Fruit fly (Drosophila melanogaster) whole organism, embryonic: ENCODE results near the gene CG3349.

Source experiments
- ATbp ChIP-seq: fragments of 200-800 bp; sonication (Bioruptor generic); optimal IDR thresholded peaks from 2 replicates; lab custom pipeline; 2017; ENCODE audit warnings: missing biosample characterization, mild to moderate bottlenecking, missing genetic modification characterization, missing genetic modification reagents
- Atf6 ChIP-seq: fragments of 200-800 bp; sonication (Bioruptor generic); IDR thresholded peaks from 2 replicates; pipeline ENCODE4 v1.3.6; 2022; ENCODE audit warnings: missing biosample characterization, missing genetic modification characterization
- BtbVII ChIP-seq: fragments of 200-800 bp; sonication (Bioruptor generic); optimal IDR thresholded peaks from 3 replicates; lab custom pipeline; 2017; ENCODE audit warnings: missing biosample characterization, mild to moderate bottlenecking, missing genetic modification characterization
- CG10431 ChIP-seq: fragments of 200-800 bp; sonication (Bioruptor generic); optimal IDR thresholded peaks from 3 replicates; lab custom pipeline; 2018; ENCODE audit warnings: missing biosample characterization, mild to moderate bottlenecking, missing genetic modification characterization
- CG10565 ChIP-seq: fragments of 200-800 bp; sonication (Bioruptor generic); optimal IDR thresholded peaks from 3 replicates; lab custom pipeline; 2016; ENCODE audit warnings: missing biosample characterization, mild to moderate bottlenecking, missing genetic modification characterization
- CG10959 ChIP-seq: fragments of 200-800 bp; sonication (Bioruptor generic); IDR thresholded peaks from 2 replicates; pipeline ENCODE4 v1.3.6; 2022; ENCODE audit warnings: missing biosample characterization, missing genetic modification characterization
- CG11247 ChIP-seq: fragments of 200-800 bp; sonication (Bioruptor generic); IDR thresholded peaks from 2 replicates; pipeline ENCODE4 v1.3.6; 2022; ENCODE audit warnings: missing biosample characterization, missing genetic modification characterization
- CG12104 ChIP-seq: fragments of 200-800 bp; sonication (Bioruptor generic); optimal IDR thresholded peaks from 3 replicates; lab custom pipeline; 2016; ENCODE audit warnings: missing biosample characterization, missing genetic modification characterization
- CG12391 ChIP-seq: fragments of 200-800 bp; sonication (Bioruptor generic); optimal IDR thresholded peaks from 3 replicates; lab custom pipeline; 2018; ENCODE audit warnings: missing biosample characterization, mild to moderate bottlenecking, missing genetic modification characterization, moderate library complexity
- CG12769 ChIP-seq: fragments of 200-800 bp; sonication (Bioruptor generic); optimal IDR thresholded peaks from 2 replicates; lab custom pipeline; 2019; ENCODE audit warnings: missing biosample characterization, mild to moderate bottlenecking, missing genetic modification characterization, moderate library complexity
- CG14441 ChIP-seq: fragments of 200-800 bp; sonication (Bioruptor generic); IDR thresholded peaks from 2 replicates; pipeline ENCODE4 v1.3.6; 2022; ENCODE audit warnings: missing biosample characterization, missing genetic modification characterization
- CG17802 ChIP-seq: fragments of 200-800 bp; sonication (Bioruptor generic); optimal IDR thresholded peaks from 2 replicates; lab custom pipeline; 2018; ENCODE audit warnings: missing biosample characterization, mild to moderate bottlenecking, missing genetic modification characterization, moderate library complexity
- CG2129 ChIP-seq: fragments of 200-800 bp; sonication (Bioruptor generic); IDR thresholded peaks from 2 replicates; pipeline ENCODE4 v1.3.6; 2022; ENCODE audit warnings: missing biosample characterization, missing genetic modification characterization; ENCODE audit not compliant: partially characterized antibody
- CG30020 ChIP-seq: fragments of 200-800 bp; optimal IDR thresholded peaks from 2 replicates; lab custom pipeline; 2019; ENCODE audit warnings: missing biosample characterization, mild to moderate bottlenecking, missing genetic modification characterization, moderate library complexity
- CG32772 ChIP-seq: fragments of 200-800 bp; sonication (Bioruptor generic); IDR thresholded peaks from 2 replicates; pipeline ENCODE4 v1.3.6; 2022; ENCODE audit warnings: missing biosample characterization, missing genetic modification characterization
- CG6813 ChIP-seq: fragments of 200-800 bp; sonication (Bioruptor generic); optimal IDR thresholded peaks from 2 replicates; lab custom pipeline; 2017; ENCODE audit warnings: missing biosample characterization, missing genetic modification characterization, mild to moderate bottlenecking, moderate library complexity, missing genetic modification reagents
- CG7357 ChIP-seq: fragments of 200-800 bp; sonication (Bioruptor generic); IDR thresholded peaks from 3 replicates; pipeline ENCODE4 v1.3.6; 2022; ENCODE audit warnings: missing biosample characterization, missing genetic modification characterization
- CG7786 ChIP-seq: fragments of 200-800 bp; sonication (Bioruptor generic); optimal IDR thresholded peaks from 2 replicates; lab custom pipeline; 2016; ENCODE audit warnings: missing biosample characterization, missing genetic modification characterization
- CG8924 ChIP-seq: fragments of 200-800 bp; optimal IDR thresholded peaks from 3 replicates; lab custom pipeline; 2019; ENCODE audit warnings: missing biosample characterization, mild to moderate bottlenecking, missing genetic modification characterization, moderate library complexity
- CG9817 ChIP-seq: fragments of 200-800 bp; sonication (Bioruptor generic); optimal IDR thresholded peaks from 2 replicates; lab custom pipeline; 2018; ENCODE audit warnings: missing biosample characterization, mild to moderate bottlenecking, missing genetic modification characterization, moderate library complexity
- CoRest ChIP-seq: fragments of 200-800 bp; sonication (Bioruptor generic); optimal IDR thresholded peaks from 3 replicates; lab custom pipeline; 2018; ENCODE audit warnings: missing biosample characterization, mild to moderate bottlenecking, missing genetic modification characterization, moderate library complexity
- D19A ChIP-seq: fragments of 200-800 bp; optimal IDR thresholded peaks from 3 replicates; lab custom pipeline; 2019; ENCODE audit warnings: missing biosample characterization, mild to moderate bottlenecking, missing genetic modification characterization, moderate library complexity
- D19B ChIP-seq: fragments of 200-800 bp; sonication (Bioruptor generic); optimal IDR thresholded peaks from 2 replicates; lab custom pipeline; 2017; ENCODE audit warnings: missing biosample characterization, mild to moderate bottlenecking, missing genetic modification characterization
- Doc2 ChIP-seq: fragments of 200-800 bp; sonication (Bioruptor generic); IDR thresholded peaks from 2 replicates; pipeline ENCODE4 v1.3.6; 2022; ENCODE audit warnings: missing biosample characterization, missing genetic modification characterization
- Hand ChIP-seq: fragments of 200-800 bp; sonication (Bioruptor generic); optimal IDR thresholded peaks from 2 replicates; lab custom pipeline; 2017; ENCODE audit warnings: mild to moderate bottlenecking, missing biosample characterization, missing genetic modification reagents, missing genetic modification characterization
- Hmx ChIP-seq: fragments of 200-800 bp; sonication (Bioruptor generic); optimal IDR thresholded peaks from 2 replicates; lab custom pipeline; 2016; ENCODE audit warnings: missing biosample characterization, missing genetic modification characterization
- Max ChIP-seq: fragments of 200-800 bp; sonication (Bioruptor generic); optimal IDR thresholded peaks from 2 replicates; lab custom pipeline; 2016; ENCODE audit warnings: missing biosample characterization, mild to moderate bottlenecking, missing genetic modification characterization
- NfI ChIP-seq: fragments of 200-800 bp; sonication (Bioruptor generic); optimal IDR thresholded peaks from 3 replicates; lab custom pipeline; 2018; ENCODE audit warnings: missing biosample characterization, mild to moderate bottlenecking, missing genetic modification characterization, moderate library complexity
- Opbp ChIP-seq: fragments of 200-800 bp; sonication (Bioruptor generic); IDR thresholded peaks from 3 replicates; pipeline ENCODE4 v1.3.6; 2022; ENCODE audit warnings: missing biosample characterization, missing genetic modification characterization; ENCODE audit not compliant: partially characterized antibody
- Pdp1 ChIP-seq, 2 experiments: fragments of 200-800 bp; sonication (Bioruptor generic); optimal IDR thresholded peaks; 3 replicates each; lab custom pipeline; 2016; ENCODE audit warnings: missing biosample characterization in 2 of 2, missing genetic modification characterization in 2 of 2, mild to moderate bottlenecking in 1 of 2, moderate library complexity in 1 of 2
- Rfx ChIP-seq: fragments of 200-800 bp; sonication (Bioruptor generic); IDR thresholded peaks from 2 replicates; pipeline ENCODE4 v1.3.6; 2022; ENCODE audit warnings: missing biosample characterization, missing genetic modification characterization
- Vsx1 ChIP-seq: fragments of 200-800 bp; sonication (Bioruptor generic); optimal IDR thresholded peaks from 2 replicates; lab custom pipeline; 2017; ENCODE audit warnings: missing biosample characterization, mild to moderate bottlenecking, missing genetic modification characterization, missing genetic modification reagents
- ab ChIP-seq: fragments of 200-800 bp; sonication (Bioruptor generic); optimal IDR thresholded peaks from 2 replicates; lab custom pipeline; 2016; ENCODE audit warnings: missing biosample characterization, missing genetic modification characterization
- amos ChIP-seq: fragments of 200-800 bp; sonication (Bioruptor generic); IDR thresholded peaks from 2 replicates; pipeline ENCODE4 v1.3.6; 2022; ENCODE audit warnings: missing biosample characterization, missing genetic modification characterization; ENCODE audit not compliant: partially characterized antibody
- ara ChIP-seq: fragments of 200-800 bp; sonication (Bioruptor generic); IDR thresholded peaks from 2 replicates; pipeline ENCODE4 v1.3.6; 2022; ENCODE audit warnings: missing biosample characterization, missing genetic modification characterization
- cas ChIP-seq: fragments of 200-800 bp; sonication (Bioruptor generic); IDR thresholded peaks from 2 replicates; pipeline ENCODE4 v1.3.6; 2022; ENCODE audit warnings: missing biosample characterization, missing genetic modification characterization
- cato ChIP-seq: fragments of 200-800 bp; sonication (Bioruptor generic); optimal IDR thresholded peaks from 2 replicates; lab custom pipeline; 2016; ENCODE audit warnings: missing biosample characterization, missing genetic modification characterization, borderline replicate concordance
- chinmo ChIP-seq: fragments of 200-800 bp; sonication (Bioruptor generic); IDR thresholded peaks from 4 replicates; pipeline ENCODE4 v1.3.6; 2022; ENCODE audit warnings: missing biosample characterization, missing genetic modification characterization; ENCODE audit not compliant: partially characterized antibody
- chm ChIP-seq: fragments of 200-800 bp; sonication (Bioruptor generic); IDR thresholded peaks from 2 replicates; pipeline ENCODE4 v1.3.6; 2022; ENCODE audit warnings: missing biosample characterization, missing genetic modification characterization
- ci ChIP-seq: fragments of 200-800 bp; sonication (Bioruptor generic); IDR thresholded peaks from 3 replicates; pipeline ENCODE4 v1.3.6; 2022; ENCODE audit warnings: missing biosample characterization, missing genetic modification characterization
- insv ChIP-seq, 2 experiments: fragments of 200-800 bp; sonication (Bioruptor generic); optimal IDR thresholded peaks; 3 replicates each; lab custom pipeline; 2016 to 2018; ENCODE audit warnings: missing biosample characterization in 2 of 2, missing genetic modification characterization in 2 of 2
- jing ChIP-seq: fragments of 200-800 bp; sonication (Bioruptor generic); optimal IDR thresholded peaks from 2 replicates; lab custom pipeline; 2018; ENCODE audit warnings: missing biosample characterization, mild to moderate bottlenecking, missing genetic modification characterization
- luna ChIP-seq: fragments of 200-800 bp; sonication (Bioruptor generic); optimal IDR thresholded peaks from 2 replicates; lab custom pipeline; 2016; ENCODE audit warnings: missing biosample characterization, missing genetic modification characterization
- pros ChIP-seq: fragments of 200-800 bp; sonication (Bioruptor generic); optimal IDR thresholded peaks from 3 replicates; lab custom pipeline; 2019; ENCODE audit warnings: missing biosample characterization, mild to moderate bottlenecking, missing genetic modification characterization, moderate library complexity
- psq ChIP-seq: fragments of 200-800 bp; sonication (Bioruptor generic); optimal IDR thresholded peaks from 2 replicates; lab custom pipeline; 2017; ENCODE audit warnings: missing biosample characterization, missing genetic modification characterization
- sens ChIP-seq: fragments of 200-800 bp; sonication (Bioruptor generic); peaks from one replicate; lab custom pipeline; 2016; ENCODE audit warnings: missing biosample characterization, missing genetic modification characterization
- sens-2 ChIP-seq: fragments of 200-800 bp; sonication (Bioruptor generic); IDR thresholded peaks from 2 replicates; pipeline ENCODE4 v1.3.6; 2022; ENCODE audit warnings: missing biosample characterization, missing genetic modification characterization
- ssp ChIP-seq: fragments of 200-800 bp; sonication (Bioruptor generic); IDR thresholded peaks from 2 replicates; pipeline ENCODE4 v1.3.6; 2022; ENCODE audit warnings: missing biosample characterization, missing genetic modification characterization
- tgo ChIP-seq: fragments of 200-800 bp; sonication (Bioruptor generic); IDR thresholded peaks from 3 replicates; pipeline ENCODE4 v1.3.6; 2022; ENCODE audit warnings: missing biosample characterization, missing genetic modification characterization
- vvl ChIP-seq: fragments of 200-800 bp; sonication (Bioruptor generic); IDR thresholded peaks from 2 replicates; pipeline ENCODE4 v1.3.6; 2022; ENCODE audit warnings: missing biosample characterization, missing genetic modification characterization

The CG3349 gene

dm6 chr3L:14972625-14973250 is 6.7 kb upstream of the CG3349 start, which contains the start of gene Brd (continued):
- TF ChIP-seq CG32772 (GFP tag; lab: Robert Waterston, UW) = no peak
- no peak for TF ChIP-seq CG7786 (GFP tag; lab: Kevin White, UChicago)
- no peak for TF ChIP-seq D19A (tag; lab: Kevin White, UChicago)
- TF ChIP-seq CG6813 (GFP tag; lab: Kevin White, UChicago) = no peak
- no peak for TF ChIP-seq Atf6 (GFP tag; lab: Robert Waterston, UW)
- no peak for TF ChIP-seq ssp (GFP tag; lab: Robert Waterston, UW)
- no peak for TF ChIP-seq BtbVII (GFP tag; lab: Kevin White, UChicago)
- TF ChIP-seq CG10959 (GFP tag; lab: Robert Waterston, UW) = peak; percentile 23; the same call in 1 of the 2 replicates
- no peak for TF ChIP-seq Rfx (GFP tag; lab: Robert Waterston, UW)
- no peak; the same call in 1 of the 2 replicates for TF ChIP-seq amos (GFP tag; lab: Robert Waterston, UW)
- 0 out of 3 replicates have a peak, but pooled peaks have one; percentile 3 for TF ChIP-seq ci
- no peak for TF ChIP-seq sens-2 (GFP tag; lab: Robert Waterston, UW)
- no peak for TF ChIP-seq CG10565 (GFP tag; lab: Kevin White, UChicago)
- no peak for TF ChIP-seq psq (GFP tag; lab: Kevin White, UChicago)
- TF ChIP-seq CG10431 (GFP tag; lab: Kevin White, UChicago) = no peak
- TF ChIP-seq sens (GFP tag; lab: Kevin White, UChicago) = peak; percentile 5
- TF ChIP-seq CG30020 (tag; lab: Kevin White, UChicago) = no peak
- no peak for TF ChIP-seq CG14441 (GFP tag; lab: Robert Waterston, UW)
- no peak for TF ChIP-seq cas
- no peak for TF ChIP-seq cato (GFP tag; lab: Kevin White, UChicago)
- peak in 1 of 2 experiments; percentile 96 for TF ChIP-seq insv (GFP tag; optimal IDR thresholded peaks at IDR 0.05; lab: Kevin White, UChicago)
- TF ChIP-seq ATbp (GFP tag; lab: Kevin White, UChicago) = no peak
- TF ChIP-seq CG12104 = no peak
- TF ChIP-seq Vsx1 = no peak
- no peak for TF ChIP-seq CG12769 (tag; lab: Kevin White, UChicago)
- no peak for TF ChIP-seq CG11247
- no peak for TF ChIP-seq CG12391 (tag; lab: Kevin White, UChicago)
- TF ChIP-seq CG9817 (tag; lab: Kevin White, UChicago) = no peak
- TF ChIP-seq ara (GFP tag; lab: Robert Waterston, UW) = no peak
- no peak for TF ChIP-seq Opbp (GFP tag; lab: Robert Waterston, UW)
- TF ChIP-seq Max (GFP tag; lab: Kevin White, UChicago) = no peak
- TF ChIP-seq D19B (GFP tag; lab: Kevin White, UChicago) = no peak
- TF ChIP-seq Hand (GFP tag; lab: Kevin White, UChicago) = no peak
- TF ChIP-seq NfI (GFP tag; lab: Kevin White, UChicago) = no peak
- no peak for TF ChIP-seq tgo (GFP tag; lab: Robert Waterston, UW)
- no peak for TF ChIP-seq CG8924 (tag; lab: Kevin White, UChicago)
- no peak for TF ChIP-seq CG2129 (GFP tag; lab: Robert Waterston, UW)
- TF ChIP-seq Doc2 = no peak
- TF ChIP-seq Hmx (GFP tag; lab: Kevin White, UChicago) = no peak
- no peak for TF ChIP-seq ab (GFP tag; lab: Kevin White, UChicago)
- no peak for TF ChIP-seq Pdp1 (GFP tag; optimal IDR thresholded peaks at IDR 0.05; lab: Kevin White, UChicago)
- TF ChIP-seq chm (GFP tag; lab: Robert Waterston, UW) = 0 out of 2 replicates have a peak, but pooled peaks have one; percentile 58
- TF ChIP-seq jing = no peak
- no peak for TF ChIP-seq luna (GFP tag; lab: Kevin White, UChicago)
- no peak for TF ChIP-seq chinmo (GFP tag; lab: Robert Waterston, UW)
- TF ChIP-seq CG7357 (GFP tag; lab: Robert Waterston, UW) = no peak
- peak; percentile 95 for TF ChIP-seq pros (GFP tag; lab: Kevin White, UChicago)
- no peak for TF ChIP-seq CoRest (tag; lab: Kevin White, UChicago)
- TF ChIP-seq CG17802 = no peak
- TF ChIP-seq vvl (GFP tag; lab: Robert Waterston, UW) = peak; percentile 82
